Worm (Caenorhabditis elegans) whole organism, young adult: ENCODE measurements around the gene kbp-3.
A peak's percentile ranks its signal among the peaks of the same experiment; 100 is the strongest.

Experiments
- B0019.2 ChIP-seq: fragments of 200-800 bp; sonication (Bioruptor generic); conservative IDR thresholded peaks from 2 replicates; pipeline ENCODE4 v1.3.6; 2022; ENCODE audit warnings: missing genetic modification reagents, missing genetic modification characterization, missing compliant biosample characterization
- B0336.3 ChIP-seq: fragments of 200-800 bp; sonication (Bioruptor generic); IDR thresholded peaks from 2 replicates; pipeline ENCODE4 v1.3.6; 2022; ENCODE audit warnings: missing genetic modification characterization, missing compliant biosample characterization
- C06A6.2 ChIP-seq: fragments of 200-800 bp; sonication (Bioruptor generic); conservative IDR thresholded peaks from 2 replicates; pipeline ENCODE4 v1.3.6; 2022; ENCODE audit warnings: missing genetic modification characterization, missing compliant biosample characterization
- D2030.7 ChIP-seq: fragments of 200-800 bp; sonication (Bioruptor generic); IDR thresholded peaks from 2 replicates; pipeline ENCODE4 v1.3.6; 2022; ENCODE audit warnings: missing genetic modification reagents, missing genetic modification characterization, missing compliant biosample characterization
- F22D6.2 ChIP-seq: sonication (generic microtip); optimal IDR thresholded peaks from 2 replicates; lab custom pipeline; 2016; ENCODE audit warnings: mild to moderate bottlenecking, missing genetic modification characterization, missing compliant biosample characterization
- F37B4.10 ChIP-seq: fragments of 200-800 bp; sonication (Bioruptor generic); IDR thresholded peaks from 2 replicates; pipeline ENCODE4 v1.3.6; 2022; ENCODE audit warnings: missing genetic modification characterization, missing compliant biosample characterization
- F39B2.1 ChIP-seq: fragments of 200-800 bp; sonication (Bioruptor generic); IDR thresholded peaks from 2 replicates; pipeline ENCODE4 v1.3.6; 2022; ENCODE audit warnings: missing genetic modification reagents, missing genetic modification characterization, missing compliant biosample characterization
- T26A5.8 ChIP-seq: sonication (generic microtip); optimal IDR thresholded peaks from 2 replicates; lab custom pipeline; 2016; ENCODE audit warnings: missing genetic modification characterization, missing compliant biosample characterization
- ama-1 ChIP-seq, 3 experiments: fragments of 150-350 bp in 1 of 3; sonication (generic microtip) in 2 of 3; optimal IDR thresholded peaks; 2 replicates each; lab custom pipeline; 2014 to 2018; ENCODE audit warnings: missing biosample characterization in 2 of 3, missing genetic modification characterization in 2 of 3, missing genetic modification reagents in 2 of 3
- aptf-3 ChIP-seq: fragments of 200-800 bp; sonication (Bioruptor generic); IDR thresholded peaks from 2 replicates; pipeline ENCODE4 v1.3.6; 2022; ENCODE audit warnings: missing genetic modification characterization, missing compliant biosample characterization
- attf-3 ChIP-seq: fragments of 200-800 bp; sonication (Bioruptor generic); conservative IDR thresholded peaks from 2 replicates; pipeline ENCODE4 v1.3.6; 2022; ENCODE audit warnings: missing genetic modification reagents, missing genetic modification characterization, missing compliant biosample characterization
- cebp-2 ChIP-seq: fragments of 200-800 bp; sonication (Bioruptor generic); IDR thresholded peaks from 2 replicates; pipeline ENCODE4 v1.3.6; 2022; ENCODE audit warnings: missing genetic modification characterization, missing compliant biosample characterization
- ceh-27 ChIP-seq: fragments of 200-800 bp; sonication (Bioruptor generic); optimal IDR thresholded peaks from 2 replicates; lab custom pipeline; 2018; ENCODE audit warnings: mild to moderate bottlenecking, missing genetic modification characterization, moderate library complexity, missing compliant biosample characterization
- ceh-40 ChIP-seq: fragments of 200-800 bp; sonication (Bioruptor generic); IDR thresholded peaks from 2 replicates; pipeline ENCODE4 v1.3.6; 2022; ENCODE audit warnings: missing genetic modification characterization, missing compliant biosample characterization
- ceh-91 ChIP-seq: fragments of 200-800 bp; sonication (Bioruptor generic); IDR thresholded peaks from 2 replicates; pipeline ENCODE4 v1.3.6; 2022; ENCODE audit warnings: missing genetic modification reagents, missing genetic modification characterization, missing compliant biosample characterization
- die-1 ChIP-seq: sonication (generic microtip); optimal IDR thresholded peaks from 2 replicates; lab custom pipeline; 2016; ENCODE audit warnings: missing genotype, mild to moderate bottlenecking, missing genetic modification characterization, missing compliant biosample characterization
- dpff-1 ChIP-seq: sonication (generic microtip); optimal IDR thresholded peaks from 2 replicates; lab custom pipeline; 2017; ENCODE audit warnings: mild to moderate bottlenecking, missing genetic modification characterization, missing compliant biosample characterization
- efl-1 ChIP-seq: fragments of 150-350 bp; optimal IDR thresholded peaks from 2 replicates; lab custom pipeline; 2014; ENCODE audit warnings: missing biosample characterization, missing genetic modification reagents, missing genetic modification characterization
- ekl-4 ChIP-seq: fragments of 200-800 bp; sonication (Bioruptor generic); IDR thresholded peaks from 2 replicates; pipeline ENCODE4 v1.3.6; 2022; ENCODE audit warnings: missing genetic modification reagents, missing genetic modification characterization, missing compliant biosample characterization
- ets-4 ChIP-seq: fragments of 200-800 bp; sonication (Bioruptor generic); optimal IDR thresholded peaks from 2 replicates; lab custom pipeline; 2018; ENCODE audit warnings: mild to moderate bottlenecking, missing genetic modification characterization, missing compliant biosample characterization
- hlh-26 ChIP-seq: fragments of 200-800 bp; sonication (Bioruptor generic); conservative IDR thresholded peaks from 2 replicates; pipeline ENCODE4 v1.3.6; 2022; ENCODE audit warnings: missing genetic modification reagents, missing genetic modification characterization, missing compliant biosample characterization
- hsf-1 ChIP-seq: fragments of 200-800 bp; sonication (Bioruptor generic); IDR thresholded peaks from 2 replicates; pipeline ENCODE4 v1.3.6; 2022; ENCODE audit warnings: missing genetic modification reagents, missing genetic modification characterization, missing compliant biosample characterization
- lag-1 ChIP-seq: fragments of 200-800 bp; sonication (Bioruptor generic); IDR thresholded peaks from 2 replicates; pipeline ENCODE4 v1.3.6; 2022; ENCODE audit warnings: missing genetic modification reagents, missing genetic modification characterization, missing compliant biosample characterization
- let-607 ChIP-seq, 2 experiments: fragments of 200-800 bp in 1 of 2; sonication (Bioruptor generic) in 1 of 2; sonication (generic microtip) in 1 of 2; optimal IDR thresholded peaks; 2 replicates each; lab custom pipeline; 2016 to 2018; ENCODE audit warnings: mild to moderate bottlenecking in 2 of 2, missing compliant biosample characterization in 2 of 2, missing genetic modification characterization in 2 of 2, moderate library complexity in 2 of 2, missing genotype in 1 of 2
- lin-26 ChIP-seq: fragments of 200-800 bp; sonication (Bioruptor generic); IDR thresholded peaks from 2 replicates; pipeline ENCODE4 v1.3.6; 2022; ENCODE audit warnings: missing genetic modification reagents, missing genetic modification characterization, missing compliant biosample characterization
- lin-40 ChIP-seq: sonication (generic microtip); optimal IDR thresholded peaks from 2 replicates; lab custom pipeline; 2016; ENCODE audit warnings: missing genetic modification characterization, mild to moderate bottlenecking, missing compliant biosample characterization, missing genotype, missing genetic modification reagents
- lsy-27 ChIP-seq: sonication (generic microtip); optimal IDR thresholded peaks from 2 replicates; lab custom pipeline; 2017; ENCODE audit warnings: missing genetic modification characterization, mild to moderate bottlenecking, missing compliant biosample characterization, antibody characterized with exemption, missing genotype, borderline replicate concordance; ENCODE audit not compliant: insufficient read depth
- madf-3 ChIP-seq: fragments of 200-800 bp; sonication (Bioruptor generic); IDR thresholded peaks from 2 replicates; pipeline ENCODE4 v1.3.6; 2022; ENCODE audit warnings: missing genetic modification reagents, missing genetic modification characterization, missing compliant biosample characterization
- mel-28 ChIP-seq: sonication (generic microtip); optimal IDR thresholded peaks from 2 replicates; lab custom pipeline; 2016; ENCODE audit warnings: borderline replicate concordance, mild to moderate bottlenecking, missing genetic modification characterization, missing compliant biosample characterization
- mes-4 ChIP-seq: sonication (generic microtip); optimal IDR thresholded peaks from 2 replicates; lab custom pipeline; 2016; ENCODE audit warnings: missing genotype, missing genetic modification characterization, missing compliant biosample characterization
- nhr-90 ChIP-seq: sonication (generic microtip); optimal IDR thresholded peaks from 2 replicates; lab custom pipeline; 2016; ENCODE audit warnings: missing genotype, mild to moderate bottlenecking, missing genetic modification characterization, missing compliant biosample characterization
- rec-8 ChIP-seq, 2 experiments: sonication (generic microtip); optimal IDR thresholded peaks; 2 replicates each; lab custom pipeline; 2016; ENCODE audit warnings: mild to moderate bottlenecking in 2 of 2, missing genetic modification characterization in 2 of 2, missing genetic modification reagents in 2 of 2, missing genotype in 2 of 2, missing biosample characterization in 1 of 2, missing compliant biosample characterization in 1 of 2, moderate library complexity in 1 of 2
- rpc-1 ChIP-seq, 2 experiments: fragments of 150-350 bp in 1 of 2; sonication (generic microtip) in 1 of 2; optimal IDR thresholded peaks; 2 replicates each; lab custom pipeline; 2014 to 2018; ENCODE audit warnings: missing biosample characterization in 1 of 2, missing genetic modification characterization in 1 of 2, missing genetic modification reagents in 1 of 2, missing genotype in 1 of 2
- sdz-38 ChIP-seq: sonication (generic microtip); optimal IDR thresholded peaks from 2 replicates; lab custom pipeline; 2016; ENCODE audit warnings: missing genotype, missing genetic modification characterization, missing compliant biosample characterization
- sea-2 ChIP-seq: fragments of 200-800 bp; sonication (Bioruptor generic); IDR thresholded peaks from 2 replicates; pipeline ENCODE4 v1.3.6; 2022; ENCODE audit warnings: missing genetic modification characterization, missing compliant biosample characterization
- snpc-1.1 ChIP-seq: sonication (generic microtip); optimal IDR thresholded peaks from 2 replicates; lab custom pipeline; 2017; ENCODE audit warnings: missing genetic modification characterization, mild to moderate bottlenecking, missing compliant biosample characterization, antibody characterized with exemption, moderate library complexity, missing genotype, missing genetic modification reagents; ENCODE audit not compliant: insufficient read depth
- snpc-1.3 ChIP-seq: sonication (generic microtip); optimal IDR thresholded peaks from 2 replicates; lab custom pipeline; 2017; ENCODE audit warnings: missing genetic modification characterization, mild to moderate bottlenecking, missing compliant biosample characterization, antibody characterized with exemption, moderate library complexity, missing genotype, missing genetic modification reagents; ENCODE audit not compliant: insufficient read depth
- xnd-1 ChIP-seq: sonication (generic microtip); optimal IDR thresholded peaks from 2 replicates; lab custom pipeline; 2016; ENCODE audit warnings: missing genotype, missing genetic modification reagents, missing genetic modification characterization, missing compliant biosample characterization
- ztf-18 ChIP-seq: sonication (generic microtip); optimal IDR thresholded peaks from 2 replicates; lab custom pipeline; 2016; ENCODE audit warnings: missing genotype, mild to moderate bottlenecking, missing genetic modification characterization, missing compliant biosample characterization
- ztf-22 ChIP-seq: fragments of 200-800 bp; sonication (Bioruptor generic); optimal IDR thresholded peaks from 2 replicates; lab custom pipeline; 2018; ENCODE audit warnings: mild to moderate bottlenecking, missing genetic modification characterization, moderate library complexity, missing compliant biosample characterization
- ztf-25 ChIP-seq: fragments of 200-800 bp; sonication (Bioruptor generic); IDR thresholded peaks from 2 replicates; pipeline ENCODE4 v1.3.6; 2022; ENCODE audit warnings: missing genetic modification reagents, missing genetic modification characterization, missing compliant biosample characterization
- ztf-28 ChIP-seq: fragments of 200-800 bp; sonication (Bioruptor generic); IDR thresholded peaks from 2 replicates; pipeline ENCODE4 v1.3.6; 2022; ENCODE audit warnings: missing genetic modification reagents, missing genetic modification characterization, missing compliant biosample characterization

kbp-3 gene

ce11 chrII:14350768-14351167, 39.1 kb downstream of the kbp-3 start (continued):
- no peak for TF ChIP-seq efl-1 (GFP tag; lab: Kevin White, UChicago)
- TF ChIP-seq lag-1 = no peak
- no peak for TF ChIP-seq cebp-2
- no peak for TF ChIP-seq F37B4.10
- no peak for TF ChIP-seq nhr-90 (tag; lab: Kevin White, UChicago)
- TF ChIP-seq ztf-28 (GFP tag; lab: Robert Waterston, UW) = no peak
- TF ChIP-seq D2030.7 (GFP tag; lab: Robert Waterston, UW) = 0 out of 2 replicates have a peak, but pooled peaks have one; percentile 13
- TF ChIP-seq ceh-27 (GFP tag; lab: Kevin White, UChicago) = no peak
- peak; percentile 87 for TF ChIP-seq B0336.3
- no peak for TF ChIP-seq F39B2.1 (GFP tag; lab: Robert Waterston, UW)
- TF ChIP-seq hlh-26 (GFP tag; lab: Robert Waterston, UW) = no peak
- TF ChIP-seq T26A5.8 (tag; lab: Kevin White, UChicago) = peak; percentile 4
- TF ChIP-seq F22D6.2 (tag; lab: Kevin White, UChicago) = no peak
- no peak for TF ChIP-seq ztf-22
- no peak for TF ChIP-seq snpc-1.1 (tag; lab: Kevin White, UChicago)
- no peak for TF ChIP-seq ama-1 (optimal IDR thresholded peaks at IDR 0.05; lab: Kevin White, UChicago)
- peak in 1 of 2 experiments; percentile 75 for TF ChIP-seq ama-1 (GFP tag; optimal IDR thresholded peaks at IDR 0.05; lab: Kevin White, UChicago)
- TF ChIP-seq mes-4 = no peak
- TF ChIP-seq dpff-1 = no peak
- no peak for TF ChIP-seq B0019.2
- TF ChIP-seq rec-8 (tag; optimal IDR thresholded peaks at IDR 0.05; lab: Kevin White, UChicago) = no peak
- no peak for TF ChIP-seq let-607 (tag; optimal IDR thresholded peaks at IDR 0.05; lab: Kevin White, UChicago)
- TF ChIP-seq ztf-25 = no peak
- TF ChIP-seq ceh-91 (GFP tag; lab: Robert Waterston, UW) = no peak
- TF ChIP-seq xnd-1 (tag; lab: Kevin White, UChicago) = peak; percentile 40
- no peak for TF ChIP-seq lin-40 (tag; lab: Kevin White, UChicago)
- no peak for TF ChIP-seq C06A6.2 (GFP tag; lab: Robert Waterston, UW)
- 0 out of 2 replicates have a peak, but pooled peaks have one; percentile 53 for TF ChIP-seq lin-26
- TF ChIP-seq sdz-38 (tag; lab: Kevin White, UChicago) = no peak
- TF ChIP-seq die-1 (tag; lab: Kevin White, UChicago) = no peak
- no peak for TF ChIP-seq sea-2 (GFP tag; lab: Robert Waterston, UW)
- TF ChIP-seq snpc-1.3 (tag; lab: Kevin White, UChicago) = no peak
- TF ChIP-seq madf-3 (GFP tag; lab: Robert Waterston, UW) = peak; percentile 78; the same call in 1 of the 2 replicates
- TF ChIP-seq ets-4 (GFP tag; lab: Kevin White, UChicago) = no peak
- no peak for TF ChIP-seq aptf-3
- TF ChIP-seq hsf-1 (GFP tag; lab: Robert Waterston, UW) = peak; percentile 75
- TF ChIP-seq ceh-40 = peak; percentile 59; the same call in 1 of the 2 replicates
- no peak for TF ChIP-seq mel-28 (tag; lab: Kevin White, UChicago)
- no peak for TF ChIP-seq ztf-18 (tag; lab: Kevin White, UChicago)
- TF ChIP-seq lsy-27 (tag; lab: Kevin White, UChicago) = no peak
- no peak for TF ChIP-seq attf-3 (GFP tag; lab: Robert Waterston, UW)
- TF ChIP-seq ekl-4 = no peak
- TF ChIP-seq rpc-1 (optimal IDR thresholded peaks at IDR 0.05; lab: Kevin White, UChicago) = no peak
- no peak for TF ChIP-seq rpc-1 (tag; optimal IDR thresholded peaks at IDR 0.05; lab: Kevin White, UChicago)
